Worm (Caenorhabditis elegans) whole organism, early embryonic: ENCODE results near the gene ugt-34.

Source experiments
- ceh-13 ChIP-seq: fragments of 200-800 bp; sonication (Bioruptor generic); optimal IDR thresholded peaks from 2 replicates; lab custom pipeline; 2018; ENCODE audit warnings: mild to moderate bottlenecking, missing genetic modification characterization, missing compliant biosample characterization
- ceh-36 ChIP-seq: sonication (generic microtip); optimal IDR thresholded peaks from 2 replicates; lab custom pipeline; 2016; ENCODE audit warnings: missing genetic modification characterization, inconsistent platforms, missing compliant biosample characterization
- flt-1 ChIP-seq: fragments of 200-800 bp; sonication (Bioruptor generic); IDR thresholded peaks from 2 replicates; pipeline ENCODE4 v1.3.6; 2022; ENCODE audit warnings: missing genetic modification characterization, missing compliant biosample characterization
- hmg-4 ChIP-seq: fragments of 200-800 bp; sonication (Bioruptor generic); optimal IDR thresholded peaks from 2 replicates; lab custom pipeline; 2018; ENCODE audit warnings: mild to moderate bottlenecking, missing genetic modification characterization, missing compliant biosample characterization
- hnd-1 ChIP-seq: sonication (generic microtip); optimal IDR thresholded peaks from 2 replicates; lab custom pipeline; 2016; ENCODE audit warnings: missing genetic modification characterization, missing compliant biosample characterization
- tbx-11 ChIP-seq: fragments of 200-800 bp; sonication (Bioruptor generic); IDR thresholded peaks from 2 replicates; pipeline ENCODE4 v1.3.6; 2022; ENCODE audit warnings: missing genetic modification characterization, missing compliant biosample characterization

DNA sequence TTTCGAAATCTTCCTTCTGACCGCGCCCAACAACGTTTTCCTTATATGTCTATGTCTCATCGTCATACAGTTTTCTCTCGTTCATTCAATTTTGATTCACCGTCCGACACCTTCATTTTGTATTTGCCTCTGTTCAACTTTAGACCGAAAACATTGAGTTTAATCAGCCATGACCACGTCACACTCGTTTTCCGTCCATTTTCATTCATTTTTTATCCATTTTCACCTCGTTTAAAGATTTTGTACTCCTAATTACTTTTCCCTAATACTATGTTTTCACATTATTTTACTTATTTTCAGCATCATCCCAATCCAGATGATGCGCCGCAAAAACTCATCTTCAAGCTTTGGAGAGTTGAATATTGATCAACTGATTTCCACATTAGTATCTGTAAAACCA, 45.5 kb upstream of the ugt-34 start, which contains the start of gene pph-1:
- TF ChIP-seq ceh-13 (GFP tag; lab: Kevin White, UChicago) = no peak
- TF ChIP-seq hmg-4 (GFP tag; lab: Kevin White, UChicago) = no peak
- no peak for TF ChIP-seq hnd-1 (tag; lab: Kevin White, UChicago)
- TF ChIP-seq tbx-11 (GFP tag; lab: Robert Waterston, UW) = no peak
- TF ChIP-seq ceh-36 = no peak
- no peak for TF ChIP-seq flt-1 (GFP tag; lab: Robert Waterston, UW)
